Worm (Caenorhabditis elegans): ENCODE results near the gene K07C11.10.
A peak's percentile ranks its signal among the peaks of the same experiment; 100 is the strongest.

K07C11.10 gene

ce11 chrV:8228712-8229119 lies 2.0 kb upstream of the K07C11.10 start (continued):
- peak; percentile 71 for TF ChIP-seq F33H1.4 (GFP tag; IDR thresholded peaks at IDR 0.05)
- TF ChIP-seq F37B4.10 (GFP tag; IDR thresholded peaks at IDR 0.05), result no peak
- TF ChIP-seq attf-5 (GFP tag; optimal IDR thresholded peaks at IDR 0.05), result peak; percentile 47
- TF ChIP-seq gei-17 (GFP tag; optimal IDR thresholded peaks at IDR 0.05), result peak; percentile 55
- peak; percentile 82 for TF ChIP-seq F39B2.1 (GFP tag; IDR thresholded peaks at IDR 0.05)
- TF ChIP-seq xnd-1 (tag; optimal IDR thresholded peaks at IDR 0.05), result peak; percentile 66
- TF ChIP-seq him-1 (tag; optimal IDR thresholded peaks at IDR 0.05), result peak; percentile 99
- TF ChIP-seq Y79H2A.3 (GFP tag; conservative IDR thresholded peaks at IDR 0.05), result 0 out of 2 replicates have a peak, but pooled peaks have one; percentile 65
- no peak for TF ChIP-seq tbx-9 (tag; optimal IDR thresholded peaks at IDR 0.05; ENCODE audit: borderline replicate concordance)
- TF ChIP-seq sdz-38 (tag; optimal IDR thresholded peaks at IDR 0.05), result no peak
- 0 out of 2 replicates have a peak, but pooled peaks have one; percentile 20 for TF ChIP-seq cebp-1 (GFP tag; IDR thresholded peaks at IDR 0.05)
- no peak for TF ChIP-seq cebp-1 (tag; optimal IDR thresholded peaks at IDR 0.05)
- peak; percentile 98 for TF ChIP-seq snpc-1.3 (tag; optimal IDR thresholded peaks at IDR 0.05; ENCODE audit: insufficient read depth)
- TF ChIP-seq snpc-1.1 (tag; optimal IDR thresholded peaks at IDR 0.05; ENCODE audit: insufficient read depth), result peak; percentile 99
- TF ChIP-seq efl-1 (GFP tag; optimal IDR thresholded peaks at IDR 0.05), result peak; percentile 35
- TF ChIP-seq bed-1 (GFP tag; IDR thresholded peaks at IDR 0.05), result no peak
- peak; percentile 66 for TF ChIP-seq ceh-27 (GFP tag; optimal IDR thresholded peaks at IDR 0.05)
- TF ChIP-seq madf-8 (GFP tag; conservative IDR thresholded peaks at IDR 0.05), result peak; percentile 65
- TF ChIP-seq egrh-3 (GFP tag; IDR thresholded peaks at IDR 0.05), result peak; percentile 70
- TF ChIP-seq nhr-120 (GFP tag; IDR thresholded peaks at IDR 0.05), result no peak
- TF ChIP-seq mel-28 (tag; optimal IDR thresholded peaks at IDR 0.05; ENCODE audit: borderline replicate concordance), result peak; percentile 74
- TF ChIP-seq T07F8.4 (tag; optimal IDR thresholded peaks at IDR 0.05), result peak; percentile 20
- no peak for TF ChIP-seq ceh-58 (GFP tag; IDR thresholded peaks at IDR 0.05)
- no peak for TF ChIP-seq lag-1 (GFP tag; IDR thresholded peaks at IDR 0.05)
- peak; percentile 98 for TF ChIP-seq D2030.7 (GFP tag; IDR thresholded peaks at IDR 0.05)
- peak; percentile 54 for TF ChIP-seq K12H6.12 (tag; optimal IDR thresholded peaks at IDR 0.05)
- TF ChIP-seq ztf-6 (GFP tag; IDR thresholded peaks at IDR 0.05), result no peak
- TF ChIP-seq pha-4 (tag; optimal IDR thresholded peaks at IDR 0.05), result no peak
- TF ChIP-seq T26A5.8 (tag; optimal IDR thresholded peaks at IDR 0.05), result no peak
- peak; percentile 70; the same call in 1 of the 2 replicates for TF ChIP-seq lir-1 (GFP tag; conservative IDR thresholded peaks at IDR 0.05)
- TF ChIP-seq lin-26 (GFP tag; IDR thresholded peaks at IDR 0.05), result peak; percentile 59; the same call in 1 of the 2 replicates
- TF ChIP-seq madf-3 (GFP tag; IDR thresholded peaks at IDR 0.05), result peak; percentile 74
- peak; percentile 92 for TF ChIP-seq hsf-1 (GFP tag; IDR thresholded peaks at IDR 0.05)
- TF ChIP-seq F22D6.2 (tag; optimal IDR thresholded peaks at IDR 0.05), result peak; percentile 41
- no peak for TF ChIP-seq B0035.1 (tag; optimal IDR thresholded peaks at IDR 0.05)
- TF ChIP-seq cebp-2 (GFP tag; IDR thresholded peaks at IDR 0.05), result 0 out of 2 replicates have a peak, but pooled peaks have one; percentile 9
- peak; percentile 59 for TF ChIP-seq B0261.1 (tag; optimal IDR thresholded peaks at IDR 0.05)
- TF ChIP-seq F55B11.4 (tag; optimal IDR thresholded peaks at IDR 0.05; ENCODE audit: borderline replicate concordance, insufficient read depth), result no peak
- no peak for TF ChIP-seq hlh-12 (tag; optimal IDR thresholded peaks at IDR 0.05)
- no peak for TF ChIP-seq ccch-3 (GFP tag; optimal IDR thresholded peaks at IDR 0.05)
- peak; percentile 61 for TF ChIP-seq ets-4 (GFP tag; optimal IDR thresholded peaks at IDR 0.05)
- TF ChIP-seq hlh-26 (GFP tag; conservative IDR thresholded peaks at IDR 0.05), result no peak
- peak; percentile 87 for TF ChIP-seq repo-1 (tag; optimal IDR thresholded peaks at IDR 0.05)
- TF ChIP-seq unc-130 (GFP tag; optimal IDR thresholded peaks at IDR 0.05), result peak; percentile 62
- TF ChIP-seq C17E4.6 (GFP tag; IDR thresholded peaks at IDR 0.05), result peak; percentile 83
- peak; percentile 96 for TF ChIP-seq dox-1 (GFP tag; IDR thresholded peaks at IDR 0.05)
- peak; percentile 72 for TF ChIP-seq ztf-18 (tag; optimal IDR thresholded peaks at IDR 0.05)
- peak; percentile 94 for TF ChIP-seq attf-6 (GFP tag; IDR thresholded peaks at IDR 0.05)
- no peak for TF ChIP-seq sea-2 (GFP tag; IDR thresholded peaks at IDR 0.05)

Measured in whole organism, young adult.